Worm (Caenorhabditis elegans) whole organism, early embryonic: ENCODE results near the gene C08G5.6.

Experiments
- B0310.2 ChIP-seq: sonication (generic microtip); optimal IDR thresholded peaks from 2 replicates; lab custom pipeline; 2016; ENCODE audit warnings: mild to moderate bottlenecking, missing genetic modification characterization, missing compliant biosample characterization
- F13C5.2 ChIP-seq: sonication (generic microtip); optimal IDR thresholded peaks from 2 replicates; lab custom pipeline; 2017; ENCODE audit warnings: mild to moderate bottlenecking, missing genetic modification characterization, inconsistent platforms, missing compliant biosample characterization
- aly-1 ChIP-seq: sonication (generic microtip); optimal IDR thresholded peaks from 2 replicates; lab custom pipeline; 2016; ENCODE audit warnings: missing genetic modification characterization, missing compliant biosample characterization
- ama-1 ChIP-seq: fragments of 150-350 bp; optimal IDR thresholded peaks from 2 replicates; lab custom pipeline; 2014
- ceh-13 ChIP-seq: fragments of 200-800 bp; sonication (Bioruptor generic); optimal IDR thresholded peaks from 2 replicates; lab custom pipeline; 2018; ENCODE audit warnings: mild to moderate bottlenecking, missing genetic modification characterization, missing compliant biosample characterization
- ceh-36 ChIP-seq: sonication (generic microtip); optimal IDR thresholded peaks from 2 replicates; lab custom pipeline; 2016; ENCODE audit warnings: missing genetic modification characterization, inconsistent platforms, missing compliant biosample characterization
- ets-7 ChIP-seq: sonication (generic microtip); optimal IDR thresholded peaks from 2 replicates; lab custom pipeline; 2016; ENCODE audit warnings: missing genotype, missing genetic modification characterization, missing compliant biosample characterization
- flt-1 ChIP-seq: fragments of 200-800 bp; sonication (Bioruptor generic); IDR thresholded peaks from 2 replicates; pipeline ENCODE4 v1.3.6; 2022; ENCODE audit warnings: missing genetic modification characterization, missing compliant biosample characterization
- hmbx-1 ChIP-seq: sonication (generic microtip); optimal IDR thresholded peaks from 2 replicates; lab custom pipeline; 2016; ENCODE audit warnings: mild to moderate bottlenecking, missing genetic modification characterization, missing compliant biosample characterization
- hmg-4 ChIP-seq: fragments of 200-800 bp; sonication (Bioruptor generic); optimal IDR thresholded peaks from 2 replicates; lab custom pipeline; 2018; ENCODE audit warnings: mild to moderate bottlenecking, missing genetic modification characterization, missing compliant biosample characterization
- hnd-1 ChIP-seq: sonication (generic microtip); optimal IDR thresholded peaks from 2 replicates; lab custom pipeline; 2016; ENCODE audit warnings: missing genetic modification characterization, missing compliant biosample characterization
- pes-1 ChIP-seq: fragments of 200-800 bp; sonication (Bioruptor generic); IDR thresholded peaks from 2 replicates; pipeline ENCODE4 v1.3.6; 2022; ENCODE audit warnings: missing genetic modification reagents, missing genetic modification characterization, missing compliant biosample characterization
- scrt-1 ChIP-seq: fragments of 200-800 bp; sonication (Bioruptor generic); IDR thresholded peaks from 2 replicates; pipeline ENCODE4 v1.3.6; 2022; ENCODE audit warnings: missing genetic modification characterization, missing compliant biosample characterization
- sea-1 ChIP-seq: fragments of 200-800 bp; sonication (Bioruptor generic); conservative IDR thresholded peaks from 2 replicates; pipeline ENCODE4 v1.3.6; 2022; ENCODE audit warnings: missing genetic modification characterization, missing compliant biosample characterization
- tbx-11 ChIP-seq: fragments of 200-800 bp; sonication (Bioruptor generic); IDR thresholded peaks from 2 replicates; pipeline ENCODE4 v1.3.6; 2022; ENCODE audit warnings: missing genetic modification characterization, missing compliant biosample characterization
- tbx-37 ChIP-seq: fragments of 200-800 bp; sonication (Bioruptor generic); conservative IDR thresholded peaks from 2 replicates; pipeline ENCODE4 v1.3.6; 2022; ENCODE audit warnings: missing genetic modification reagents, missing genetic modification characterization, missing compliant biosample characterization
- tra-4 ChIP-seq: sonication (generic microtip); optimal IDR thresholded peaks from 2 replicates; lab custom pipeline; 2017; ENCODE audit warnings: missing genetic modification characterization, missing compliant biosample characterization

The C08G5.6 gene

ce11 chrII:770253-770652 is at the start of gene C08G5.6:
Gene C08G5.6, plus strand, starts transcription at chrII:770553.
- no peak for TF ChIP-seq hmbx-1 (tag; lab: Kevin White, UChicago)
- no peak for TF ChIP-seq hmg-4 (GFP tag; lab: Kevin White, UChicago)
- no peak for TF ChIP-seq B0310.2 (tag; lab: Kevin White, UChicago)
- no peak for TF ChIP-seq tbx-11
- no peak for TF ChIP-seq ama-1
- TF ChIP-seq ceh-13 (GFP tag; lab: Kevin White, UChicago), result no peak
- no peak for TF ChIP-seq ceh-36 (tag; lab: Kevin White, UChicago)
- no peak for TF ChIP-seq ets-7 (tag; lab: Kevin White, UChicago)
- no peak for TF ChIP-seq tbx-37 (GFP tag; lab: Robert Waterston, UW)
- no peak for TF ChIP-seq hnd-1 (tag; lab: Kevin White, UChicago)
- TF ChIP-seq scrt-1 (GFP tag; lab: Robert Waterston, UW), result no peak

ce11 chrII:721931-722330 is 48.4 kb upstream of the C08G5.6 start:
- TF ChIP-seq F13C5.2 (tag; lab: Kevin White, UChicago) (no peak), B0310.2 (tag; lab: Kevin White, UChicago) (no peak), hnd-1 (tag; lab: Kevin White, UChicago) (no peak), hmbx-1 (tag; lab: Kevin White, UChicago) (no peak), ceh-36 (tag; lab: Kevin White, UChicago) (no peak), scrt-1 (GFP tag; lab: Robert Waterston, UW) (no peak), pes-1 (GFP tag; lab: Robert Waterston, UW) (no peak), ceh-13 (GFP tag; lab: Kevin White, UChicago) (no peak), ets-7 (tag; lab: Kevin White, UChicago) (no peak), hmg-4 (GFP tag; lab: Kevin White, UChicago) (no peak), tra-4 (no peak), sea-1 (GFP tag; lab: Robert Waterston, UW) (no peak), tbx-11 (no peak), tbx-37 (GFP tag; lab: Robert Waterston, UW) (no peak), aly-1 (tag; lab: Kevin White, UChicago) (no peak), ama-1 (no peak), flt-1 (GFP tag; lab: Robert Waterston, UW) (no peak)

ce11 chrII:723488-723887 is 46.9 kb upstream of the C08G5.6 start, which contains the start of gene rfip-2:
Gene rfip-2, plus strand, starts transcription at chrII:723788.
- TF ChIP-seq F13C5.2 (tag; lab: Kevin White, UChicago), result no peak
- no peak for TF ChIP-seq hmg-4 (GFP tag; lab: Kevin White, UChicago)
- TF ChIP-seq hmbx-1 (tag; lab: Kevin White, UChicago), result no peak
- TF ChIP-seq B0310.2 (tag; lab: Kevin White, UChicago), result no peak
- TF ChIP-seq tbx-11, result no peak
- TF ChIP-seq ceh-36 (tag; lab: Kevin White, UChicago), result no peak
- no peak for TF ChIP-seq sea-1 (GFP tag; lab: Robert Waterston, UW)
- TF ChIP-seq tbx-37 (GFP tag; lab: Robert Waterston, UW), result no peak
- TF ChIP-seq flt-1 (GFP tag; lab: Robert Waterston, UW), result no peak
- TF ChIP-seq pes-1 (GFP tag; lab: Robert Waterston, UW), result no peak
- no peak for TF ChIP-seq scrt-1 (GFP tag; lab: Robert Waterston, UW)
- no peak for TF ChIP-seq hnd-1 (tag; lab: Kevin White, UChicago)
- TF ChIP-seq ceh-13 (GFP tag; lab: Kevin White, UChicago), result no peak
- TF ChIP-seq aly-1 (tag; lab: Kevin White, UChicago), result no peak
- no peak for TF ChIP-seq ama-1
- no peak for TF ChIP-seq ets-7 (tag; lab: Kevin White, UChicago)
- no peak for TF ChIP-seq tra-4

- TF ChIP-seq ets-7 (tag; lab: Kevin White, UChicago) (no peak), tbx-11 (no peak), flt-1 (GFP tag; lab: Robert Waterston, UW) (no peak), pes-1 (GFP tag; lab: Robert Waterston, UW) (no peak), ceh-13 (GFP tag; lab: Kevin White, UChicago) (no peak), ceh-36 (tag; lab: Kevin White, UChicago) (no peak), hmg-4 (GFP tag; lab: Kevin White, UChicago) (no peak), tbx-37 (GFP tag; lab: Robert Waterston, UW) (no peak), tra-4 (no peak), hnd-1 (tag; lab: Kevin White, UChicago) (no peak), B0310.2 (tag; lab: Kevin White, UChicago) (no peak)
Observed at ce11 chrII:724004-724403, 46.3 kb upstream of the C08G5.6 start.

ce11 chrII:729931-730330 is 40.4 kb upstream of the C08G5.6 start:
- TF ChIP-seq ceh-36 (tag; lab: Kevin White, UChicago), result no peak
- TF ChIP-seq scrt-1 (GFP tag; lab: Robert Waterston, UW), result no peak
- TF ChIP-seq tbx-37 (GFP tag; lab: Robert Waterston, UW), result no peak
- no peak for TF ChIP-seq ets-7 (tag; lab: Kevin White, UChicago)
- TF ChIP-seq hmg-4 (GFP tag; lab: Kevin White, UChicago), result no peak

ce11 chrII:732393-732792 is 38.0 kb upstream of the C08G5.6 start:
- TF ChIP-seq ets-7 (tag; lab: Kevin White, UChicago) (no peak), aly-1 (tag; lab: Kevin White, UChicago) (no peak), tra-4 (no peak), ceh-13 (GFP tag; lab: Kevin White, UChicago) (no peak), tbx-11 (no peak), hmg-4 (GFP tag; lab: Kevin White, UChicago) (no peak)

ce11 chrII:740808-741207 is 29.5 kb upstream of the C08G5.6 start, which contains the start of gene fbxc-48:
Gene fbxc-48, minus strand, starts transcription at chrII:740908.
- no peak for TF ChIP-seq scrt-1 (GFP tag; lab: Robert Waterston, UW)
- no peak for TF ChIP-seq flt-1 (GFP tag; lab: Robert Waterston, UW)
- TF ChIP-seq tra-4, result no peak
- no peak for TF ChIP-seq F13C5.2 (tag; lab: Kevin White, UChicago)
- no peak for TF ChIP-seq tbx-11
- TF ChIP-seq ets-7 (tag; lab: Kevin White, UChicago), result no peak
- TF ChIP-seq hnd-1 (tag; lab: Kevin White, UChicago), result no peak
- no peak for TF ChIP-seq aly-1 (tag; lab: Kevin White, UChicago)
- no peak for TF ChIP-seq hmbx-1 (tag; lab: Kevin White, UChicago)
- no peak for TF ChIP-seq B0310.2 (tag; lab: Kevin White, UChicago)
- TF ChIP-seq hmg-4 (GFP tag; lab: Kevin White, UChicago), result no peak
- no peak for TF ChIP-seq ceh-36 (tag; lab: Kevin White, UChicago)
- no peak for TF ChIP-seq pes-1 (GFP tag; lab: Robert Waterston, UW)
- TF ChIP-seq sea-1 (GFP tag; lab: Robert Waterston, UW), result no peak
